Worm (Caenorhabditis elegans): ENCODE data around the gene svh-2.

Gene svh-2

ce11 chrX:6552806-6553337 is at the start of gene svh-2:
Gene svh-2, plus strand, starts transcription at chrX:6553287.
- TF ChIP-seq ztf-29 (GFP tag; IDR thresholded peaks at IDR 0.05) = no peak
- TF ChIP-seq T22C8.4 (GFP tag; IDR thresholded peaks at IDR 0.05) = no peak
- no peak for TF ChIP-seq ztf-23 (GFP tag; IDR thresholded peaks at IDR 0.05)
- TF ChIP-seq cog-1 (tag; optimal IDR thresholded peaks at IDR 0.05) = no peak
- no peak for TF ChIP-seq med-1 (GFP tag; optimal IDR thresholded peaks at IDR 0.05; ENCODE audit: insufficient read depth)
- TF ChIP-seq ref-1 (GFP tag; conservative IDR thresholded peaks at IDR 0.05) = no peak
- no peak for TF ChIP-seq klf-2 (GFP tag; conservative IDR thresholded peaks at IDR 0.05)
- no peak for TF ChIP-seq flt-1 (GFP tag; IDR thresholded peaks at IDR 0.05)
- TF ChIP-seq tab-1 (GFP tag; IDR thresholded peaks at IDR 0.05) = no peak

- TF ChIP-seq klf-2 (GFP tag; conservative IDR thresholded peaks at IDR 0.05) (no peak), cog-1 (tag; optimal IDR thresholded peaks at IDR 0.05) (peak; percentile 32), tab-1 (GFP tag; IDR thresholded peaks at IDR 0.05) (no peak), T22C8.4 (GFP tag; IDR thresholded peaks at IDR 0.05) (no peak), ref-1 (GFP tag; conservative IDR thresholded peaks at IDR 0.05) (no peak), ztf-29 (GFP tag; IDR thresholded peaks at IDR 0.05) (no peak), flt-1 (GFP tag; IDR thresholded peaks at IDR 0.05) (no peak), ztf-23 (GFP tag; IDR thresholded peaks at IDR 0.05) (peak; percentile 27; the same call in 1 of the 2 replicates), med-1 (GFP tag; optimal IDR thresholded peaks at IDR 0.05; ENCODE audit: insufficient read depth) (no peak)
Measured at ce11 chrX:6505008-6505407, 48.1 kb upstream of the svh-2 start, which contains the start of gene cdf-1. Gene cdf-1, minus strand, starts transcription at chrX:6505143.

ce11 chrX:6505662-6506061 is 47.4 kb upstream of the svh-2 start, which contains the start of gene glr-8:
Gene glr-8, plus strand, starts transcription at chrX:6505980.
- TF ChIP-seq ztf-23 (GFP tag; IDR thresholded peaks at IDR 0.05) = no peak
- no peak for TF ChIP-seq T22C8.4 (GFP tag; IDR thresholded peaks at IDR 0.05)
- no peak for TF ChIP-seq tab-1 (GFP tag; IDR thresholded peaks at IDR 0.05)
- no peak for TF ChIP-seq med-1 (GFP tag; optimal IDR thresholded peaks at IDR 0.05; ENCODE audit: insufficient read depth)
- no peak for TF ChIP-seq cog-1 (tag; optimal IDR thresholded peaks at IDR 0.05)
- TF ChIP-seq ref-1 (GFP tag; conservative IDR thresholded peaks at IDR 0.05) = no peak
- TF ChIP-seq flt-1 (GFP tag; IDR thresholded peaks at IDR 0.05) = no peak
- no peak for TF ChIP-seq ztf-29 (GFP tag; IDR thresholded peaks at IDR 0.05)
- TF ChIP-seq klf-2 (GFP tag; conservative IDR thresholded peaks at IDR 0.05) = no peak

- no peak for TF ChIP-seq ref-1 (GFP tag; conservative IDR thresholded peaks at IDR 0.05)
- no peak for TF ChIP-seq med-1 (GFP tag; optimal IDR thresholded peaks at IDR 0.05; ENCODE audit: insufficient read depth)
- no peak for TF ChIP-seq tab-1 (GFP tag; IDR thresholded peaks at IDR 0.05)
- TF ChIP-seq ztf-23 (GFP tag; IDR thresholded peaks at IDR 0.05) = no peak
- no peak for TF ChIP-seq cog-1 (tag; optimal IDR thresholded peaks at IDR 0.05)
- no peak for TF ChIP-seq ztf-29 (GFP tag; IDR thresholded peaks at IDR 0.05)
- TF ChIP-seq klf-2 (GFP tag; conservative IDR thresholded peaks at IDR 0.05) = no peak
- no peak for TF ChIP-seq flt-1 (GFP tag; IDR thresholded peaks at IDR 0.05)
- no peak for TF ChIP-seq T22C8.4 (GFP tag; IDR thresholded peaks at IDR 0.05)
Measured at ce11 chrX:6507734-6508133, 45.4 kb upstream of the svh-2 start.

ce11 chrX:6509813-6510212 is 43.3 kb upstream of the svh-2 start:
- TF ChIP-seq klf-2 (GFP tag; conservative IDR thresholded peaks at IDR 0.05) (no peak), ztf-23 (GFP tag; IDR thresholded peaks at IDR 0.05) (no peak), ref-1 (GFP tag; conservative IDR thresholded peaks at IDR 0.05) (no peak), tab-1 (GFP tag; IDR thresholded peaks at IDR 0.05) (no peak), cog-1 (tag; optimal IDR thresholded peaks at IDR 0.05) (no peak), T22C8.4 (GFP tag; IDR thresholded peaks at IDR 0.05) (no peak), med-1 (GFP tag; optimal IDR thresholded peaks at IDR 0.05; ENCODE audit: insufficient read depth) (no peak), flt-1 (GFP tag; IDR thresholded peaks at IDR 0.05) (no peak), ztf-29 (GFP tag; IDR thresholded peaks at IDR 0.05) (no peak)

ce11 chrX:6510627-6511026 is 42.5 kb upstream of the svh-2 start, which contains the start of gene ttr-36:
Gene ttr-36, plus strand, starts transcription at chrX:6510927.
- TF ChIP-seq flt-1 (GFP tag; IDR thresholded peaks at IDR 0.05) = no peak
- no peak for TF ChIP-seq tab-1 (GFP tag; IDR thresholded peaks at IDR 0.05)

ce11 chrX:6511985-6512384 is 41.1 kb upstream of the svh-2 start, which contains the start of gene ttr-35:
Gene ttr-35, plus strand, starts transcription at chrX:6512285.
- TF ChIP-seq klf-2 (GFP tag; conservative IDR thresholded peaks at IDR 0.05) = no peak
- no peak for TF ChIP-seq ztf-29 (GFP tag; IDR thresholded peaks at IDR 0.05)
- no peak for TF ChIP-seq flt-1 (GFP tag; IDR thresholded peaks at IDR 0.05)
- TF ChIP-seq ref-1 (GFP tag; conservative IDR thresholded peaks at IDR 0.05) = no peak
- TF ChIP-seq cog-1 (tag; optimal IDR thresholded peaks at IDR 0.05) = no peak
- TF ChIP-seq tab-1 (GFP tag; IDR thresholded peaks at IDR 0.05) = no peak
- no peak for TF ChIP-seq med-1 (GFP tag; optimal IDR thresholded peaks at IDR 0.05; ENCODE audit: insufficient read depth)
- no peak for TF ChIP-seq ztf-23 (GFP tag; IDR thresholded peaks at IDR 0.05)
- TF ChIP-seq T22C8.4 (GFP tag; IDR thresholded peaks at IDR 0.05) = no peak

- TF ChIP-seq cog-1 (tag; optimal IDR thresholded peaks at IDR 0.05) = no peak
- no peak for TF ChIP-seq ztf-29 (GFP tag; IDR thresholded peaks at IDR 0.05)
- no peak for TF ChIP-seq med-1 (GFP tag; optimal IDR thresholded peaks at IDR 0.05; ENCODE audit: insufficient read depth)
- TF ChIP-seq klf-2 (GFP tag; conservative IDR thresholded peaks at IDR 0.05) = no peak
- TF ChIP-seq tab-1 (GFP tag; IDR thresholded peaks at IDR 0.05) = no peak
- no peak for TF ChIP-seq ztf-23 (GFP tag; IDR thresholded peaks at IDR 0.05)
- TF ChIP-seq T22C8.4 (GFP tag; IDR thresholded peaks at IDR 0.05) = no peak
- TF ChIP-seq flt-1 (GFP tag; IDR thresholded peaks at IDR 0.05) = no peak
- TF ChIP-seq ref-1 (GFP tag; conservative IDR thresholded peaks at IDR 0.05) = no peak
Measured at ce11 chrX:6514466-6514865, 38.6 kb upstream of the svh-2 start.

- no peak for TF ChIP-seq T22C8.4 (GFP tag; IDR thresholded peaks at IDR 0.05)
- no peak for TF ChIP-seq med-1 (GFP tag; optimal IDR thresholded peaks at IDR 0.05; ENCODE audit: insufficient read depth)
- TF ChIP-seq ztf-29 (GFP tag; IDR thresholded peaks at IDR 0.05) = no peak
- no peak for TF ChIP-seq flt-1 (GFP tag; IDR thresholded peaks at IDR 0.05)
Measured at ce11 chrX:6515267-6515666, 37.8 kb upstream of the svh-2 start.

Data from whole organism, midembryonic.